Worm (Caenorhabditis elegans) whole organism, mixed stage, embryonic: Measurements from ENCODE around the gene acbp-8.
"Not testable (repeated sequence)": the region's sequence is repeated elsewhere in the genome, so short reads cannot be mapped to it uniquely, and the experiment has no call there.

Experiments used
- cnd-1 ChIP-seq: fragments of 200-800 bp; sonication (Bioruptor generic); optimal IDR thresholded peaks from 2 replicates; lab custom pipeline; 2018; ENCODE audit warnings: mild to moderate bottlenecking, missing genetic modification characterization, missing compliant biosample characterization
- unc-39 ChIP-seq: fragments of 150-350 bp; optimal IDR thresholded peaks from 2 replicates; lab custom pipeline; 2014; ENCODE audit warnings: missing biosample characterization, missing genetic modification characterization

DNA sequence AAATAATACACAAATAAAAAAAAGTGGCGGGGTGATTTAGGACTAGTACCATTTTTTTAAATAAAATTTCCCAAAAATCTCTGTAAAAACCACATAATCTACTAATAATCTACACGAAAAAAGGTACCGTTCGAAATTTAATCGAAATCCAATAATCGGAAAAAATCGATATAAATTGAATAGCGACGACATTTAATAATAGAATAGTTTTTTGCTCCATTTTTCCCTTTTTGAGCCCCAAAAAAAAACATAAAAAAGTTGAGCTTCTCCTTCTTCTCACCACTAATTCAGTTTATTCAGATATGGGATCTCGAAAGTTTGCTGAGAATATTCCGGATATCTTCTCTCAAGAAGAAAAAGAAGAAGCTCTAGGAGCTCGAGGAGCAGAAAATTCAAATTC is 21.1 kb upstream of the acbp-8 start, which contains the start of gene Y71H2B.5:
- not testable (repeated sequence) for TF ChIP-seq cnd-1, unc-39
